Fruit fly (Drosophila melanogaster) whole organism, embryonic: Measurements from ENCODE around the gene CG14507.

Experiments
- Ada2b ChIP-seq: fragments of 200-800 bp; sonication (Bioruptor generic); IDR thresholded peaks from 2 replicates; pipeline ENCODE4 v1.3.6; 2022; ENCODE audit warnings: missing biosample characterization, missing genetic modification characterization
- Antp ChIP-seq: fragments of 200-800 bp; sonication (Bioruptor generic); optimal IDR thresholded peaks from 3 replicates; lab custom pipeline; 2016; ENCODE audit warnings: missing biosample characterization, missing genetic modification characterization
- B-H2 ChIP-seq: fragments of 200-800 bp; sonication (Bioruptor generic); optimal IDR thresholded peaks from 2 replicates; lab custom pipeline; 2018; ENCODE audit warnings: missing biosample characterization, mild to moderate bottlenecking, missing genetic modification characterization
- Bdp1 ChIP-seq: fragments of 200-800 bp; sonication (Bioruptor generic); optimal IDR thresholded peaks from 3 replicates; lab custom pipeline; 2016; ENCODE audit warnings: missing biosample characterization, missing genetic modification characterization
- CG10274 ChIP-seq: fragments of 200-800 bp; sonication (Bioruptor generic); optimal IDR thresholded peaks from 3 replicates; lab custom pipeline; 2017; ENCODE audit warnings: missing biosample characterization, mild to moderate bottlenecking, missing genetic modification characterization
- CG10979 ChIP-seq: fragments of 200-800 bp; sonication (Bioruptor generic); optimal IDR thresholded peaks from 2 replicates; lab custom pipeline; 2018; ENCODE audit warnings: missing biosample characterization, mild to moderate bottlenecking, missing genetic modification characterization, moderate library complexity
- CG12104 ChIP-seq: fragments of 200-800 bp; sonication (Bioruptor generic); optimal IDR thresholded peaks from 3 replicates; lab custom pipeline; 2016; ENCODE audit warnings: missing biosample characterization, missing genetic modification characterization
- CG12299 ChIP-seq: fragments of 200-800 bp; sonication (Bioruptor generic); optimal IDR thresholded peaks from 2 replicates; lab custom pipeline; 2018; ENCODE audit warnings: missing biosample characterization, mild to moderate bottlenecking, missing genetic modification characterization
- CG14710 ChIP-seq: fragments of 200-800 bp; sonication (Bioruptor generic); optimal IDR thresholded peaks from 3 replicates; lab custom pipeline; 2019; ENCODE audit warnings: missing biosample characterization, mild to moderate bottlenecking, missing genetic modification characterization, moderate library complexity
- CG14860 ChIP-seq: fragments of 200-800 bp; sonication (Bioruptor generic); IDR thresholded peaks from 3 replicates; pipeline ENCODE4 v1.3.6; 2022; ENCODE audit warnings: missing biosample characterization, missing genetic modification characterization; ENCODE audit not compliant: partially characterized antibody
- CG1529 ChIP-seq: fragments of 200-800 bp; sonication (Bioruptor generic); optimal IDR thresholded peaks from 3 replicates; lab custom pipeline; 2018; ENCODE audit warnings: missing biosample characterization, missing genetic modification characterization
- CG15514 ChIP-seq: fragments of 200-800 bp; sonication (Bioruptor generic); optimal IDR thresholded peaks from 3 replicates; lab custom pipeline; 2017; ENCODE audit warnings: missing biosample characterization, missing genetic modification characterization, mild to moderate bottlenecking, moderate library complexity, missing genetic modification reagents
- CG1602 ChIP-seq: fragments of 200-800 bp; sonication (Bioruptor generic); optimal IDR thresholded peaks from 3 replicates; lab custom pipeline; 2016; ENCODE audit warnings: missing biosample characterization, missing genetic modification characterization
- CG17361 ChIP-seq: fragments of 200-800 bp; sonication (Bioruptor generic); IDR thresholded peaks from 3 replicates; pipeline ENCODE4 v1.3.6; 2022; ENCODE audit warnings: missing biosample characterization, missing genetic modification characterization
- CG17829 ChIP-seq: fragments of 200-800 bp; optimal IDR thresholded peaks from 2 replicates; lab custom pipeline; 2019; ENCODE audit warnings: missing biosample characterization, mild to moderate bottlenecking, missing genetic modification characterization, moderate library complexity
- CG4854 ChIP-seq: fragments of 200-800 bp; sonication (Bioruptor generic); optimal IDR thresholded peaks from 2 replicates; lab custom pipeline; 2016; ENCODE audit warnings: missing biosample characterization, missing genetic modification characterization, inconsistent platforms
- CG7372 ChIP-seq: fragments of 200-800 bp; sonication (Bioruptor generic); IDR thresholded peaks from 2 replicates; pipeline ENCODE4 v1.3.6; 2022; ENCODE audit warnings: missing biosample characterization, missing genetic modification characterization
- CG7745 ChIP-seq: fragments of 200-800 bp; sonication (Bioruptor generic); optimal IDR thresholded peaks from 2 replicates; lab custom pipeline; 2018; ENCODE audit warnings: missing biosample characterization, mild to moderate bottlenecking, missing genetic modification characterization, moderate library complexity
- CG7839 ChIP-seq: fragments of 200-800 bp; sonication (Bioruptor generic); optimal IDR thresholded peaks from 3 replicates; lab custom pipeline; 2018; ENCODE audit warnings: missing biosample characterization, mild to moderate bottlenecking, missing genetic modification characterization, moderate library complexity
- CG8290 ChIP-seq, 3 experiments: fragments of 200-800 bp; sonication (Bioruptor generic); optimal IDR thresholded peaks; 2 replicates each; lab custom pipeline; 2016 to 2019; ENCODE audit warnings: missing biosample characterization in 3 of 3, missing genetic modification characterization in 3 of 3, mild to moderate bottlenecking in 2 of 3, moderate library complexity in 1 of 3
- CG9727 ChIP-seq: fragments of 200-800 bp; sonication (Bioruptor generic); optimal IDR thresholded peaks from 3 replicates; lab custom pipeline; 2017; ENCODE audit warnings: missing biosample characterization, mild to moderate bottlenecking, missing genetic modification characterization
- CG9797 ChIP-seq: fragments of 200-800 bp; sonication (Bioruptor generic); optimal IDR thresholded peaks from 3 replicates; lab custom pipeline; 2018; ENCODE audit warnings: missing biosample characterization, mild to moderate bottlenecking, missing genetic modification characterization
- Camta ChIP-seq: fragments of 200-800 bp; sonication (Bioruptor generic); optimal IDR thresholded peaks from 2 replicates; lab custom pipeline; 2016; ENCODE audit warnings: missing biosample characterization, missing genetic modification characterization
- CrebB ChIP-seq: fragments of 200-800 bp; sonication (Bioruptor generic); optimal IDR thresholded peaks from 3 replicates; lab custom pipeline; 2018; ENCODE audit warnings: missing biosample characterization, mild to moderate bottlenecking, missing genetic modification characterization
- Dll ChIP-seq: fragments of 200-800 bp; sonication (Bioruptor generic); IDR thresholded peaks from 4 replicates; pipeline ENCODE4 v1.3.6; 2022; ENCODE audit warnings: missing biosample characterization, missing genetic modification characterization; ENCODE audit not compliant: partially characterized antibody
- Fer1 ChIP-seq: fragments of 200-800 bp; sonication (Bioruptor generic); optimal IDR thresholded peaks from 2 replicates; lab custom pipeline; 2017; ENCODE audit warnings: missing biosample characterization, mild to moderate bottlenecking, missing genetic modification characterization
- HLHmδ ChIP-seq: fragments of 200-800 bp; sonication (Bioruptor generic); optimal IDR thresholded peaks from 2 replicates; lab custom pipeline; 2018; ENCODE audit warnings: missing biosample characterization, mild to moderate bottlenecking, missing genetic modification characterization, moderate library complexity
- Hand ChIP-seq: fragments of 200-800 bp; sonication (Bioruptor generic); optimal IDR thresholded peaks from 2 replicates; lab custom pipeline; 2017; ENCODE audit warnings: mild to moderate bottlenecking, missing biosample characterization, missing genetic modification reagents, missing genetic modification characterization
- NFAT ChIP-seq: fragments of 200-800 bp; sonication (Bioruptor generic); IDR thresholded peaks from 2 replicates; pipeline ENCODE4 v1.3.6; 2022; ENCODE audit warnings: missing biosample characterization, missing genetic modification characterization
- Sox100B ChIP-seq: fragments of 200-800 bp; sonication (Bioruptor generic); optimal IDR thresholded peaks from 3 replicates; lab custom pipeline; 2018; ENCODE audit warnings: missing biosample characterization, mild to moderate bottlenecking, missing genetic modification characterization
- Xrp1 ChIP-seq: fragments of 200-800 bp; sonication (Bioruptor generic); IDR thresholded peaks from 2 replicates; pipeline ENCODE4 v1.3.6; 2022; ENCODE audit warnings: missing biosample characterization, missing genetic modification characterization
- YL-1 ChIP-seq: fragments of 200-800 bp; sonication (Bioruptor generic); optimal IDR thresholded peaks from 3 replicates; lab custom pipeline; 2017; ENCODE audit warnings: missing biosample characterization, mild to moderate bottlenecking, missing genetic modification characterization
- ap ChIP-seq: fragments of 200-800 bp; sonication (Bioruptor generic); IDR thresholded peaks from 2 replicates; pipeline ENCODE4 v1.3.6; 2022; ENCODE audit warnings: missing biosample characterization, missing genetic modification characterization
- bsh ChIP-seq, 2 experiments: fragments of 200-800 bp; sonication (Bioruptor generic); optimal IDR thresholded peaks; 2 replicates each; lab custom pipeline; 2017 to 2018; ENCODE audit warnings: mild to moderate bottlenecking in 2 of 2, missing biosample characterization in 2 of 2, missing genetic modification characterization in 2 of 2, moderate library complexity in 1 of 2
- btn ChIP-seq: fragments of 200-800 bp; sonication (Bioruptor generic); optimal IDR thresholded peaks from 2 replicates; lab custom pipeline; 2016; ENCODE audit warnings: missing biosample characterization, missing genetic modification characterization
- chn ChIP-seq: fragments of 200-800 bp; sonication (Bioruptor generic); optimal IDR thresholded peaks from 2 replicates; lab custom pipeline; 2016; ENCODE audit warnings: missing biosample characterization, missing genetic modification characterization
- dmrt11E ChIP-seq: fragments of 200-800 bp; sonication (Bioruptor generic); optimal IDR thresholded peaks from 3 replicates; lab custom pipeline; 2018; ENCODE audit warnings: missing biosample characterization, mild to moderate bottlenecking, missing genetic modification characterization, moderate library complexity
- dpn ChIP-seq, 2 experiments: fragments of 200-800 bp; sonication (Bioruptor generic); optimal IDR thresholded peaks; 3 replicates each; lab custom pipeline; 2016; ENCODE audit warnings: missing biosample characterization in 2 of 2, missing genetic modification characterization in 2 of 2
- esg ChIP-seq: fragments of 200-800 bp; sonication (Bioruptor generic); conservative IDR thresholded peaks from 2 replicates; pipeline ENCODE4 v1.3.6; 2022; ENCODE audit warnings: missing biosample characterization, missing genetic modification characterization
- grau ChIP-seq: fragments of 200-800 bp; optimal IDR thresholded peaks from 3 replicates; lab custom pipeline; 2019; ENCODE audit warnings: missing biosample characterization, mild to moderate bottlenecking, missing genetic modification characterization, moderate library complexity
- gro ChIP-seq: fragments of 200-800 bp; sonication (Bioruptor generic); optimal IDR thresholded peaks from 2 replicates; lab custom pipeline; 2016; ENCODE audit warnings: missing biosample characterization, missing genetic modification characterization
- hb ChIP-seq: fragments of 200-800 bp; sonication (Bioruptor generic); IDR thresholded peaks from 3 replicates; pipeline ENCODE4 v1.3.6; 2022; ENCODE audit warnings: missing biosample characterization, missing genetic modification characterization; ENCODE audit not compliant: partially characterized antibody
- luna ChIP-seq: fragments of 200-800 bp; sonication (Bioruptor generic); optimal IDR thresholded peaks from 2 replicates; lab custom pipeline; 2016; ENCODE audit warnings: missing biosample characterization, missing genetic modification characterization
- nmo ChIP-seq: fragments of 200-800 bp; sonication (Bioruptor generic); optimal IDR thresholded peaks from 2 replicates; lab custom pipeline; 2018; ENCODE audit warnings: missing biosample characterization, mild to moderate bottlenecking, missing genetic modification characterization, moderate library complexity
- oc ChIP-seq: fragments of 200-800 bp; sonication (Bioruptor generic); optimal IDR thresholded peaks from 2 replicates; lab custom pipeline; 2018; ENCODE audit warnings: missing biosample characterization, mild to moderate bottlenecking, missing genetic modification characterization, moderate library complexity
- phol ChIP-seq: fragments of 200-800 bp; sonication (Bioruptor generic); optimal IDR thresholded peaks from 3 replicates; lab custom pipeline; 2018; ENCODE audit warnings: missing biosample characterization, mild to moderate bottlenecking, missing genetic modification characterization, moderate library complexity
- pzg ChIP-seq: fragments of 200-800 bp; sonication (Bioruptor generic); optimal IDR thresholded peaks from 3 replicates; lab custom pipeline; 2018; ENCODE audit warnings: missing biosample characterization, mild to moderate bottlenecking, missing genetic modification characterization, moderate library complexity
- sens ChIP-seq: fragments of 200-800 bp; sonication (Bioruptor generic); peaks from one replicate; lab custom pipeline; 2016; ENCODE audit warnings: missing biosample characterization, missing genetic modification characterization
- tll ChIP-seq, 2 experiments: fragments of 200-800 bp in 1 of 2; fragments of >200 bp in 1 of 2; sonication (Bioruptor generic) in 1 of 2; optimal IDR thresholded peaks; 2 replicates each; lab custom pipeline; 2017 to 2019; ENCODE audit warnings: missing biosample characterization in 2 of 2, missing genetic modification characterization in 2 of 2, mild to moderate bottlenecking in 1 of 2, moderate library complexity in 1 of 2
- tna ChIP-seq: fragments of 200-800 bp; sonication (Bioruptor generic); IDR thresholded peaks from 2 replicates; pipeline ENCODE4 v1.3.6; 2022; ENCODE audit warnings: missing biosample characterization, missing genetic modification characterization; ENCODE audit not compliant: partially characterized antibody

The CG14507 gene

DNA sequence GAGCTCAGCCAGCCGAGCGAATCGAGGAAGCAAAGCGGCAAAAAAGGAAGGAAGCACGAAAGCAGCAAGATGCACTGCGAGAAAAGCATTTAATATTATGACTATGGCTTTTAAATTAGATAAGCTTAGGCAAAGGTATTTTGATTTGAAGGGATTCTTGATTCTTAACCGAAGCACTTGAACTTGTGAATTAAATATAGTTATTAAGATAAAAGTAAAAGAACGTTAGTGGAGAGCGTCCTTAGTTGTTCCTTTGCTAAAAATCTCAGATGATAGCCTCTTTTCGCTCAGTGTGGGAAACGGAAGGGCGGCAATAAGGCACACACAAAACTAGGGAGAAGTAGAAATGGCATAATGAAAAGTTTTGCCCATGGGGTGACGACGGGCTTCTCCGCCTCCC is 41.7 kb upstream of the CG14507 start (continued):
- no peak for TF ChIP-seq Sox100B
- peak; percentile 75 for TF ChIP-seq sens (GFP tag; lab: Kevin White, UChicago)
- TF ChIP-seq luna (GFP tag; lab: Kevin White, UChicago): no peak
- no peak for TF ChIP-seq Bdp1 (GFP tag; lab: Kevin White, UChicago)
- peak; percentile 40; the same call in 1 of the 2 replicates for TF ChIP-seq Xrp1 (GFP tag; lab: Robert Waterston, UW)
- no peak for TF ChIP-seq Antp (GFP tag; lab: Kevin White, UChicago)
- TF ChIP-seq CG17829 (tag; lab: Kevin White, UChicago): peak; percentile 2
- no peak for TF ChIP-seq Fer1 (GFP tag; lab: Kevin White, UChicago)
- TF ChIP-seq dmrt11E (tag; lab: Kevin White, UChicago): peak; percentile 54
- no peak for TF ChIP-seq CG7745 (tag; lab: Kevin White, UChicago)
- no peak for TF ChIP-seq tll (GFP tag; optimal IDR thresholded peaks at IDR 0.05; lab: Kevin White, UChicago)
- TF ChIP-seq CrebB (tag; lab: Kevin White, UChicago): no peak
- TF ChIP-seq phol: peak; percentile 17
- TF ChIP-seq CG4854 (GFP tag; lab: Kevin White, UChicago): no peak
- TF ChIP-seq HLHmδ (GFP tag; lab: Kevin White, UChicago): no peak
- no peak for TF ChIP-seq oc (tag; lab: Kevin White, UChicago)
- peak; percentile 11 for TF ChIP-seq CG9727 (GFP tag; lab: Kevin White, UChicago)
- peak; percentile 12 for TF ChIP-seq CG7839 (tag; lab: Kevin White, UChicago)
- no peak for TF ChIP-seq tna (GFP tag; lab: Robert Waterston, UW)
- TF ChIP-seq Dll (GFP tag; lab: Robert Waterston, UW): no peak
- no peak for TF ChIP-seq CG14860
- no peak for TF ChIP-seq pzg (GFP tag; lab: Kevin White, UChicago)
- no peak for TF ChIP-seq CG1529 (GFP tag; lab: Kevin White, UChicago)
- TF ChIP-seq hb: no peak
- peak; percentile 50 for TF ChIP-seq CG10979
- 0 out of 3 replicates have a peak, but pooled peaks have one; percentile 12 for TF ChIP-seq CG17361 (GFP tag; lab: Robert Waterston, UW)
- peak; percentile 32 for TF ChIP-seq CG14710 (tag; lab: Kevin White, UChicago)
- TF ChIP-seq Camta: no peak
- no peak for TF ChIP-seq CG10274 (GFP tag; lab: Kevin White, UChicago)
- no peak for TF ChIP-seq Hand (GFP tag; lab: Kevin White, UChicago)
- TF ChIP-seq dpn (GFP tag; optimal IDR thresholded peaks at IDR 0.05; lab: Kevin White, UChicago): no peak
- no peak for TF ChIP-seq CG7372 (GFP tag; lab: Robert Waterston, UW)
- no peak for TF ChIP-seq grau (tag; lab: Kevin White, UChicago)
- no peak for TF ChIP-seq CG12104 (GFP tag; lab: Kevin White, UChicago)
- TF ChIP-seq Ada2b (GFP tag; lab: Robert Waterston, UW): no peak
- no peak for TF ChIP-seq CG9797 (GFP tag; lab: Kevin White, UChicago)
- no peak for TF ChIP-seq YL-1
- no peak for TF ChIP-seq CG1602 (GFP tag; lab: Kevin White, UChicago)
- no peak for TF ChIP-seq CG12299 (tag; lab: Kevin White, UChicago)
- TF ChIP-seq gro (GFP tag; lab: Kevin White, UChicago): no peak
- no peak for TF ChIP-seq esg (GFP tag; lab: Robert Waterston, UW)
- TF ChIP-seq B-H2 (GFP tag; lab: Kevin White, UChicago): no peak
- peak in 1 of 2 experiments; percentile 11 for TF ChIP-seq bsh (GFP tag; optimal IDR thresholded peaks at IDR 0.05; lab: Kevin White, UChicago)
- TF ChIP-seq nmo (GFP tag; lab: Kevin White, UChicago): peak; percentile 21
- TF ChIP-seq ap: no peak
- TF ChIP-seq NFAT (GFP tag; lab: Robert Waterston, UW): no peak
- TF ChIP-seq CG15514 (GFP tag; lab: Kevin White, UChicago): no peak
- TF ChIP-seq CG8290 (GFP tag; optimal IDR thresholded peaks at IDR 0.05; lab: Kevin White, UChicago): no peak
- no peak for TF ChIP-seq CG8290 (tag; optimal IDR thresholded peaks at IDR 0.05; lab: Kevin White, UChicago)
- TF ChIP-seq chn: no peak
- no peak for TF ChIP-seq btn
